Fruit fly (Drosophila melanogaster) whole organism, embryonic: ENCODE results near the gene ato.

Experiments
- Aef1 ChIP-seq: fragments of 200-800 bp; sonication (Bioruptor generic); IDR thresholded peaks from 3 replicates; pipeline ENCODE4 v1.3.6; 2022; ENCODE audit warnings: missing biosample characterization, missing genetic modification characterization
- Atf3 ChIP-seq: fragments of 200-800 bp; sonication (Bioruptor generic); optimal IDR thresholded peaks from 3 replicates; lab custom pipeline; 2016; ENCODE audit warnings: missing biosample characterization, missing genetic modification characterization
- Bteb2 ChIP-seq: fragments of 200-800 bp; sonication (Bioruptor generic); optimal IDR thresholded peaks from 2 replicates; lab custom pipeline; 2016; ENCODE audit warnings: missing biosample characterization, missing genetic modification characterization
- CG10462 ChIP-seq: fragments of 200-800 bp; sonication (Bioruptor generic); optimal IDR thresholded peaks from 2 replicates; lab custom pipeline; 2016; ENCODE audit warnings: missing biosample characterization, missing genetic modification characterization
- CG11247 ChIP-seq: fragments of 200-800 bp; sonication (Bioruptor generic); IDR thresholded peaks from 2 replicates; pipeline ENCODE4 v1.3.6; 2022; ENCODE audit warnings: missing biosample characterization, missing genetic modification characterization
- CG14965 ChIP-seq: fragments of 200-800 bp; sonication (Bioruptor generic); optimal IDR thresholded peaks from 2 replicates; lab custom pipeline; 2016; ENCODE audit warnings: missing biosample characterization, missing genetic modification characterization, borderline replicate concordance
- CG17186 ChIP-seq: fragments of 200-800 bp; sonication (Bioruptor generic); optimal IDR thresholded peaks from 3 replicates; lab custom pipeline; 2017; ENCODE audit warnings: missing biosample characterization, missing genetic modification reagents, missing genetic modification characterization
- CG17568 ChIP-seq: fragments of 200-800 bp; sonication (Bioruptor generic); optimal IDR thresholded peaks from 2 replicates; lab custom pipeline; 2018; ENCODE audit warnings: missing biosample characterization, mild to moderate bottlenecking, missing genetic modification characterization, moderate library complexity
- CG18011 ChIP-seq: fragments of 200-800 bp; sonication (Bioruptor generic); optimal IDR thresholded peaks from 2 replicates; lab custom pipeline; 2017; ENCODE audit warnings: missing biosample characterization, missing genetic modification characterization, mild to moderate bottlenecking, moderate library complexity, missing genotype
- CG30020 ChIP-seq: fragments of 200-800 bp; optimal IDR thresholded peaks from 2 replicates; lab custom pipeline; 2019; ENCODE audit warnings: missing biosample characterization, mild to moderate bottlenecking, missing genetic modification characterization, moderate library complexity
- CG30403 ChIP-seq: fragments of 200-800 bp; sonication (Bioruptor generic); optimal IDR thresholded peaks from 3 replicates; lab custom pipeline; 2016; ENCODE audit warnings: missing biosample characterization, missing genetic modification characterization
- CG33213 ChIP-seq: fragments of 200-800 bp; sonication (Bioruptor generic); optimal IDR thresholded peaks from 3 replicates; lab custom pipeline; 2016; ENCODE audit warnings: missing biosample characterization, missing genetic modification characterization
- CG3838 ChIP-seq: fragments of 200-800 bp; sonication (Bioruptor generic); optimal IDR thresholded peaks from 3 replicates; lab custom pipeline; 2016; ENCODE audit warnings: missing biosample characterization, missing genetic modification characterization
- CG3995 ChIP-seq: fragments of 200-800 bp; sonication (Bioruptor generic); optimal IDR thresholded peaks from 3 replicates; lab custom pipeline; 2016; ENCODE audit warnings: missing biosample characterization, missing genetic modification characterization
- CG42726 ChIP-seq: fragments of 200-800 bp; sonication (Bioruptor generic); IDR thresholded peaks from 2 replicates; pipeline ENCODE4 v1.3.6; 2022; ENCODE audit warnings: missing biosample characterization, missing genetic modification characterization; ENCODE audit not compliant: partially characterized antibody
- CG6254 ChIP-seq: fragments of 200-800 bp; sonication (Bioruptor generic); optimal IDR thresholded peaks from 3 replicates; lab custom pipeline; 2017; ENCODE audit warnings: mild to moderate bottlenecking, missing biosample characterization, missing genetic modification reagents, missing genetic modification characterization
- CG6689 ChIP-seq: fragments of 200-800 bp; sonication (Bioruptor generic); IDR thresholded peaks from 2 replicates; pipeline ENCODE4 v1.3.6; 2022; ENCODE audit warnings: missing biosample characterization, missing genetic modification characterization
- CG8290 ChIP-seq, 3 experiments: fragments of 200-800 bp; sonication (Bioruptor generic); optimal IDR thresholded peaks; 2 replicates each; lab custom pipeline; 2016 to 2019; ENCODE audit warnings: missing biosample characterization in 3 of 3, missing genetic modification characterization in 3 of 3, mild to moderate bottlenecking in 2 of 3, moderate library complexity in 1 of 3
- CG8478 ChIP-seq: fragments of >200 bp; optimal IDR thresholded peaks from 2 replicates; lab custom pipeline; 2018
- CG9437 ChIP-seq: fragments of 200-800 bp; sonication (Bioruptor generic); optimal IDR thresholded peaks from 2 replicates; lab custom pipeline; 2018; ENCODE audit warnings: missing biosample characterization, mild to moderate bottlenecking, missing genetic modification characterization
- Dp ChIP-seq: fragments of 200-800 bp; sonication (Bioruptor generic); optimal IDR thresholded peaks from 2 replicates; lab custom pipeline; 2018; ENCODE audit warnings: missing biosample characterization, mild to moderate bottlenecking, missing genetic modification characterization, moderate library complexity
- Lpt ChIP-seq: fragments of >200 bp; optimal IDR thresholded peaks from 2 replicates; lab custom pipeline; 2018; ENCODE audit warnings: missing biosample characterization, missing genetic modification characterization
- MESR4 ChIP-seq: fragments of 200-800 bp; sonication (Bioruptor generic); optimal IDR thresholded peaks from 2 replicates; lab custom pipeline; 2018; ENCODE audit warnings: missing biosample characterization, mild to moderate bottlenecking, missing genetic modification characterization, moderate library complexity
- NC2α ChIP-seq: fragments of 200-800 bp; sonication (Bioruptor generic); optimal IDR thresholded peaks from 2 replicates; lab custom pipeline; 2016; ENCODE audit warnings: missing biosample characterization, missing genetic modification characterization
- NC2β ChIP-seq: fragments of 200-800 bp; sonication (Bioruptor generic); optimal IDR thresholded peaks from 2 replicates; lab custom pipeline; 2016; ENCODE audit warnings: missing biosample characterization, missing genetic modification characterization
- Ravus ChIP-seq: fragments of 200-800 bp; sonication (Bioruptor generic); IDR thresholded peaks from 2 replicates; pipeline ENCODE4 v1.3.6; 2022; ENCODE audit warnings: missing biosample characterization, missing genetic modification characterization
- Ssrp ChIP-seq: fragments of 200-800 bp; sonication (Bioruptor generic); optimal IDR thresholded peaks from 2 replicates; lab custom pipeline; 2018; ENCODE audit warnings: missing biosample characterization, mild to moderate bottlenecking, missing genetic modification characterization, moderate library complexity
- bigmax ChIP-seq: fragments of 200-800 bp; sonication (Bioruptor generic); optimal IDR thresholded peaks from 2 replicates; lab custom pipeline; 2018; ENCODE audit warnings: missing biosample characterization, mild to moderate bottlenecking, missing genetic modification characterization
- bsh ChIP-seq, 2 experiments: fragments of 200-800 bp; sonication (Bioruptor generic); optimal IDR thresholded peaks; 2 replicates each; lab custom pipeline; 2017 to 2018; ENCODE audit warnings: mild to moderate bottlenecking in 2 of 2, missing biosample characterization in 2 of 2, missing genetic modification characterization in 2 of 2, moderate library complexity in 1 of 2
- cwo ChIP-seq: fragments of 200-800 bp; sonication (Bioruptor generic); optimal IDR thresholded peaks from 3 replicates; lab custom pipeline; 2017; ENCODE audit warnings: missing biosample characterization, missing genetic modification characterization, mild to moderate bottlenecking, moderate library complexity, missing genetic modification reagents
- da ChIP-seq: fragments of 200-800 bp; sonication (Bioruptor generic); optimal IDR thresholded peaks from 2 replicates; lab custom pipeline; 2016; ENCODE audit warnings: missing biosample characterization, missing genetic modification characterization
- dati ChIP-seq: fragments of 200-800 bp; sonication (Bioruptor generic); IDR thresholded peaks from 2 replicates; pipeline ENCODE4 v1.3.6; 2022; ENCODE audit warnings: missing biosample characterization, missing genetic modification characterization
- en ChIP-seq: fragments of 200-800 bp; sonication (Bioruptor generic); optimal IDR thresholded peaks from 2 replicates; lab custom pipeline; 2016; ENCODE audit warnings: missing biosample characterization, missing genetic modification characterization
- esg ChIP-seq: fragments of 200-800 bp; sonication (Bioruptor generic); conservative IDR thresholded peaks from 2 replicates; pipeline ENCODE4 v1.3.6; 2022; ENCODE audit warnings: missing biosample characterization, missing genetic modification characterization
- fd96Cb ChIP-seq: fragments of 200-800 bp; sonication (Bioruptor generic); optimal IDR thresholded peaks from 2 replicates; lab custom pipeline; 2018; ENCODE audit warnings: missing biosample characterization, mild to moderate bottlenecking, missing genetic modification characterization, moderate library complexity
- gsb ChIP-seq: fragments of 200-800 bp; sonication (Bioruptor generic); IDR thresholded peaks from 2 replicates; pipeline ENCODE4 v1.3.6; 2022; ENCODE audit warnings: missing biosample characterization, missing genetic modification characterization
- h ChIP-seq: fragments of >200 bp; optimal IDR thresholded peaks from 2 replicates; lab custom pipeline; 2017
- jing ChIP-seq: fragments of 200-800 bp; sonication (Bioruptor generic); optimal IDR thresholded peaks from 2 replicates; lab custom pipeline; 2018; ENCODE audit warnings: missing biosample characterization, mild to moderate bottlenecking, missing genetic modification characterization
- klu ChIP-seq: fragments of 200-800 bp; sonication (Bioruptor generic); IDR thresholded peaks from 2 replicates; pipeline ENCODE4 v1.3.6; 2022; ENCODE audit warnings: missing biosample characterization, missing genetic modification characterization
- kni ChIP-seq: fragments of 200-800 bp; sonication (Bioruptor generic); optimal IDR thresholded peaks from 3 replicates; lab custom pipeline; 2017; ENCODE audit warnings: mild to moderate bottlenecking, missing biosample characterization, missing genetic modification reagents, missing genetic modification characterization
- p53 ChIP-seq: fragments of 200-800 bp; sonication (Bioruptor generic); optimal IDR thresholded peaks from 2 replicates; lab custom pipeline; 2016; ENCODE audit warnings: missing biosample characterization, missing genetic modification characterization
- phol ChIP-seq: fragments of 200-800 bp; sonication (Bioruptor generic); optimal IDR thresholded peaks from 3 replicates; lab custom pipeline; 2018; ENCODE audit warnings: missing biosample characterization, mild to moderate bottlenecking, missing genetic modification characterization, moderate library complexity
- pzg ChIP-seq: fragments of 200-800 bp; sonication (Bioruptor generic); optimal IDR thresholded peaks from 3 replicates; lab custom pipeline; 2018; ENCODE audit warnings: missing biosample characterization, mild to moderate bottlenecking, missing genetic modification characterization, moderate library complexity
- sens-2 ChIP-seq: fragments of 200-800 bp; sonication (Bioruptor generic); IDR thresholded peaks from 2 replicates; pipeline ENCODE4 v1.3.6; 2022; ENCODE audit warnings: missing biosample characterization, missing genetic modification characterization
- sna ChIP-seq: fragments of 200-800 bp; sonication (Bioruptor generic); IDR thresholded peaks from 2 replicates; pipeline ENCODE4 v1.3.6; 2022; ENCODE audit warnings: missing biosample characterization, missing genetic modification characterization; ENCODE audit not compliant: partially characterized antibody
- stc ChIP-seq: fragments of 200-800 bp; sonication (Bioruptor generic); IDR thresholded peaks from 2 replicates; pipeline ENCODE4 v1.3.6; 2022; ENCODE audit warnings: missing biosample characterization, missing genetic modification characterization
- tna ChIP-seq: fragments of 200-800 bp; sonication (Bioruptor generic); IDR thresholded peaks from 2 replicates; pipeline ENCODE4 v1.3.6; 2022; ENCODE audit warnings: missing biosample characterization, missing genetic modification characterization; ENCODE audit not compliant: partially characterized antibody
- unpg ChIP-seq: fragments of 200-800 bp; sonication (Bioruptor generic); optimal IDR thresholded peaks from 3 replicates; lab custom pipeline; 2018; ENCODE audit warnings: missing biosample characterization, mild to moderate bottlenecking, missing genetic modification characterization, moderate library complexity
- z ChIP-seq: fragments of 200-800 bp; sonication (Bioruptor generic); IDR thresholded peaks from 3 replicates; pipeline ENCODE4 v1.3.6; 2022; ENCODE audit warnings: missing biosample characterization, missing genetic modification characterization

ato gene

dm6 chr3R:8239472-8240301, 38.2 kb upstream of the ato start (continued):
- TF ChIP-seq cwo (GFP tag; lab: Kevin White, UChicago) (peak; percentile 87), MESR4 (no peak), bigmax (GFP tag; lab: Kevin White, UChicago) (no peak), en (GFP tag; lab: Kevin White, UChicago) (peak; percentile 41), CG9437 (GFP tag; lab: Kevin White, UChicago) (peak; percentile 95), CG6254 (GFP tag; lab: Kevin White, UChicago) (peak; percentile 79), tna (GFP tag; lab: Robert Waterston, UW) (no peak), CG42726 (no peak), Aef1 (GFP tag; lab: Robert Waterston, UW) (peak; percentile 59; the same call in 2 of the 3 replicates), CG30020 (peak; percentile 76), gsb (peak; percentile 54; the same call in 1 of the 2 replicates), unpg (GFP tag; lab: Kevin White, UChicago) (peak; percentile 81), Ssrp (tag; lab: Kevin White, UChicago) (peak; percentile 87), CG10462 (GFP tag; lab: Kevin White, UChicago) (peak; percentile 78), CG3995 (peak; percentile 61), CG30403 (GFP tag; lab: Kevin White, UChicago) (peak; percentile 95), z (no peak), kni (GFP tag; lab: Kevin White, UChicago) (peak; percentile 83), CG11247 (peak; percentile 50), CG3838 (GFP tag; lab: Kevin White, UChicago) (peak; percentile 75), h (lab: Kevin White, UChicago) (no peak), sens-2 (peak; percentile 50; the same call in 1 of the 2 replicates), Lpt (no peak), stc (peak; percentile 66), p53 (GFP tag; lab: Kevin White, UChicago) (no peak), NC2β (GFP tag; lab: Kevin White, UChicago) (peak; percentile 32), Bteb2 (peak; percentile 84), klu (GFP tag; lab: Robert Waterston, UW) (peak; percentile 57), jing (GFP tag; lab: Kevin White, UChicago) (peak; percentile 50), CG18011 (GFP tag; lab: Kevin White, UChicago) (peak; percentile 78), dati (GFP tag; lab: Robert Waterston, UW) (peak; percentile 58), pzg (GFP tag; lab: Kevin White, UChicago) (peak; percentile 17), da (GFP tag; lab: Kevin White, UChicago) (no peak), Ravus (no peak), CG17186 (no peak), CG6689 (GFP tag; lab: Robert Waterston, UW) (peak; percentile 85), bsh (GFP tag; optimal IDR thresholded peaks at IDR 0.05; lab: Kevin White, UChicago) (peak; percentile 86 to 88), CG14965 (GFP tag; lab: Kevin White, UChicago) (no peak), CG8290 (GFP tag; optimal IDR thresholded peaks at IDR 0.05; lab: Kevin White, UChicago) (no peak), CG8290 (tag; optimal IDR thresholded peaks at IDR 0.05; lab: Kevin White, UChicago) (peak; percentile 57 to 70), NC2α (peak; percentile 45), sna (no peak), phol (peak; percentile 62), CG8478 (lab: Kevin White, UChicago) (no peak), Atf3 (GFP tag; lab: Kevin White, UChicago) (peak; percentile 53), fd96Cb (tag; lab: Kevin White, UChicago) (peak; percentile 84), esg (GFP tag; lab: Robert Waterston, UW) (no peak; the same call in none of the 2 replicates), CG33213 (GFP tag; lab: Kevin White, UChicago) (no peak), Dp (GFP tag; lab: Kevin White, UChicago) (no peak), CG17568 (GFP tag; lab: Kevin White, UChicago) (peak; percentile 99)
